Fruit fly (Drosophila melanogaster) whole organism, embryonic: ENCODE data around the gene Uro.
A peak's percentile ranks its signal among the peaks of the same experiment; 100 is the strongest.

Experiments used
- ATbp ChIP-seq: fragments of 200-800 bp; sonication (Bioruptor generic); optimal IDR thresholded peaks from 2 replicates; lab custom pipeline; 2017; ENCODE audit warnings: missing biosample characterization, mild to moderate bottlenecking, missing genetic modification characterization, missing genetic modification reagents
- Atf6 ChIP-seq: fragments of 200-800 bp; sonication (Bioruptor generic); IDR thresholded peaks from 2 replicates; pipeline ENCODE4 v1.3.6; 2022; ENCODE audit warnings: missing biosample characterization, missing genetic modification characterization
- B-H1 ChIP-seq: fragments of 200-800 bp; sonication (Bioruptor generic); IDR thresholded peaks from 3 replicates; pipeline ENCODE4 v1.3.6; 2022; ENCODE audit warnings: missing biosample characterization, missing genetic modification characterization
- Bdp1 ChIP-seq: fragments of 200-800 bp; sonication (Bioruptor generic); optimal IDR thresholded peaks from 3 replicates; lab custom pipeline; 2016; ENCODE audit warnings: missing biosample characterization, missing genetic modification characterization
- CG10366 ChIP-seq: fragments of 200-800 bp; sonication (Bioruptor generic); IDR thresholded peaks from 2 replicates; pipeline ENCODE4 v1.3.6; 2022; ENCODE audit warnings: missing biosample characterization, missing genetic modification characterization
- CG10565 ChIP-seq: fragments of 200-800 bp; sonication (Bioruptor generic); optimal IDR thresholded peaks from 3 replicates; lab custom pipeline; 2016; ENCODE audit warnings: missing biosample characterization, mild to moderate bottlenecking, missing genetic modification characterization
- CG12236 ChIP-seq: fragments of 200-800 bp; sonication (Bioruptor generic); optimal IDR thresholded peaks from 2 replicates; lab custom pipeline; 2016; ENCODE audit warnings: missing biosample characterization, missing genetic modification characterization
- CG12299 ChIP-seq: fragments of 200-800 bp; sonication (Bioruptor generic); optimal IDR thresholded peaks from 2 replicates; lab custom pipeline; 2018; ENCODE audit warnings: missing biosample characterization, mild to moderate bottlenecking, missing genetic modification characterization
- CG13424 ChIP-seq: fragments of 200-800 bp; sonication (Bioruptor generic); optimal IDR thresholded peaks from 2 replicates; lab custom pipeline; 2019; ENCODE audit warnings: missing biosample characterization, mild to moderate bottlenecking, missing genetic modification characterization, moderate library complexity
- CG17361 ChIP-seq: fragments of 200-800 bp; sonication (Bioruptor generic); IDR thresholded peaks from 3 replicates; pipeline ENCODE4 v1.3.6; 2022; ENCODE audit warnings: missing biosample characterization, missing genetic modification characterization
- CG17568 ChIP-seq: fragments of 200-800 bp; sonication (Bioruptor generic); optimal IDR thresholded peaks from 2 replicates; lab custom pipeline; 2018; ENCODE audit warnings: missing biosample characterization, mild to moderate bottlenecking, missing genetic modification characterization, moderate library complexity
- CG3726 ChIP-seq: fragments of 200-800 bp; sonication (Bioruptor generic); IDR thresholded peaks from 3 replicates; pipeline ENCODE4, ENCODE4 v1.3.6; 2022; ENCODE audit warnings: missing biosample characterization, missing genetic modification characterization
- CG4360 ChIP-seq: fragments of 200-800 bp; sonication (Bioruptor generic); IDR thresholded peaks from 2 replicates; pipeline ENCODE4 v1.3.6; 2022; ENCODE audit warnings: missing biosample characterization, missing genetic modification characterization
- CG4617 ChIP-seq: fragments of 200-800 bp; sonication (Bioruptor generic); optimal IDR thresholded peaks from 3 replicates; lab custom pipeline; 2016; ENCODE audit warnings: missing biosample characterization, missing genetic modification characterization, borderline replicate concordance
- CG6683 ChIP-seq: fragments of 200-800 bp; sonication (Bioruptor generic); optimal IDR thresholded peaks from 2 replicates; lab custom pipeline; 2017; ENCODE audit warnings: missing biosample characterization, mild to moderate bottlenecking, missing genetic modification characterization, missing genetic modification reagents
- CG6854 ChIP-seq: fragments of 200-800 bp; sonication (Bioruptor generic); optimal IDR thresholded peaks from 3 replicates; lab custom pipeline; 2017; ENCODE audit warnings: missing biosample characterization, mild to moderate bottlenecking, missing genetic modification characterization
- CG7372 ChIP-seq: fragments of 200-800 bp; sonication (Bioruptor generic); IDR thresholded peaks from 2 replicates; pipeline ENCODE4 v1.3.6; 2022; ENCODE audit warnings: missing biosample characterization, missing genetic modification characterization
- CG8281 ChIP-seq: fragments of 200-800 bp; sonication (Bioruptor generic); optimal IDR thresholded peaks from 2 replicates; lab custom pipeline; 2018; ENCODE audit warnings: missing biosample characterization, mild to moderate bottlenecking, missing genetic modification characterization, moderate library complexity
- CG8478 ChIP-seq: fragments of >200 bp; optimal IDR thresholded peaks from 2 replicates; lab custom pipeline; 2018
- CG8924 ChIP-seq: fragments of 200-800 bp; optimal IDR thresholded peaks from 3 replicates; lab custom pipeline; 2019; ENCODE audit warnings: missing biosample characterization, mild to moderate bottlenecking, missing genetic modification characterization, moderate library complexity
- CG9932 ChIP-seq: fragments of 200-800 bp; sonication (Bioruptor generic); IDR thresholded peaks from 2 replicates; pipeline ENCODE4 v1.3.6; 2022; ENCODE audit warnings: missing biosample characterization, missing genetic modification characterization
- Dll ChIP-seq: fragments of 200-800 bp; sonication (Bioruptor generic); IDR thresholded peaks from 4 replicates; pipeline ENCODE4 v1.3.6; 2022; ENCODE audit warnings: missing biosample characterization, missing genetic modification characterization; ENCODE audit not compliant: partially characterized antibody
- Fer1 ChIP-seq: fragments of 200-800 bp; sonication (Bioruptor generic); optimal IDR thresholded peaks from 2 replicates; lab custom pipeline; 2017; ENCODE audit warnings: missing biosample characterization, mild to moderate bottlenecking, missing genetic modification characterization
- Fer3 ChIP-seq: fragments of 200-800 bp; sonication (Bioruptor generic); optimal IDR thresholded peaks from 2 replicates; lab custom pipeline; 2018; ENCODE audit warnings: missing biosample characterization, mild to moderate bottlenecking, missing genetic modification characterization, moderate library complexity
- H2.0 ChIP-seq: fragments of 200-800 bp; sonication (Bioruptor generic); IDR thresholded peaks from 2 replicates; pipeline ENCODE4 v1.3.6; 2022; ENCODE audit warnings: missing biosample characterization, missing genetic modification characterization
- Hr3 ChIP-seq: fragments of 200-800 bp; sonication (Bioruptor generic); optimal IDR thresholded peaks from 3 replicates; lab custom pipeline; 2016; ENCODE audit warnings: missing biosample characterization, missing genetic modification characterization
- Meics ChIP-seq: fragments of 200-800 bp; sonication (Bioruptor generic); optimal IDR thresholded peaks from 2 replicates; lab custom pipeline; 2017; ENCODE audit warnings: missing biosample characterization, mild to moderate bottlenecking, missing genetic modification characterization
- NC2β ChIP-seq: fragments of 200-800 bp; sonication (Bioruptor generic); optimal IDR thresholded peaks from 2 replicates; lab custom pipeline; 2016; ENCODE audit warnings: missing biosample characterization, missing genetic modification characterization
- NFAT ChIP-seq: fragments of 200-800 bp; sonication (Bioruptor generic); IDR thresholded peaks from 2 replicates; pipeline ENCODE4 v1.3.6; 2022; ENCODE audit warnings: missing biosample characterization, missing genetic modification characterization
- NK7.1 ChIP-seq: fragments of 200-800 bp; sonication (Bioruptor generic); optimal IDR thresholded peaks from 3 replicates; lab custom pipeline; 2016; ENCODE audit warnings: missing biosample characterization, missing genetic modification characterization
- NfI ChIP-seq: fragments of 200-800 bp; sonication (Bioruptor generic); optimal IDR thresholded peaks from 3 replicates; lab custom pipeline; 2018; ENCODE audit warnings: missing biosample characterization, mild to moderate bottlenecking, missing genetic modification characterization, moderate library complexity
- Oli ChIP-seq: fragments of 200-800 bp; sonication (Bioruptor generic); optimal IDR thresholded peaks from 2 replicates; lab custom pipeline; 2018; ENCODE audit warnings: missing biosample characterization, mild to moderate bottlenecking, missing genetic modification characterization, moderate library complexity
- Ravus ChIP-seq: fragments of 200-800 bp; sonication (Bioruptor generic); IDR thresholded peaks from 2 replicates; pipeline ENCODE4 v1.3.6; 2022; ENCODE audit warnings: missing biosample characterization, missing genetic modification characterization
- Stat92E ChIP-seq, 3 experiments: fragments of >200 bp in 2 of 3; fragments of 200-800 bp in 1 of 3; sonication (Bioruptor generic) in 1 of 3; optimal IDR thresholded peaks; 2 replicates each; lab custom pipeline; 2017 to 2019; ENCODE audit warnings: missing biosample characterization in 3 of 3, missing genetic modification characterization in 3 of 3, mild to moderate bottlenecking in 1 of 3, moderate library complexity in 1 of 3
- Xrp1 ChIP-seq: fragments of 200-800 bp; sonication (Bioruptor generic); IDR thresholded peaks from 2 replicates; pipeline ENCODE4 v1.3.6; 2022; ENCODE audit warnings: missing biosample characterization, missing genetic modification characterization
- br ChIP-seq: fragments of >200 bp; optimal IDR thresholded peaks from 2 replicates; lab custom pipeline; 2017
- grau ChIP-seq: fragments of 200-800 bp; optimal IDR thresholded peaks from 3 replicates; lab custom pipeline; 2019; ENCODE audit warnings: missing biosample characterization, mild to moderate bottlenecking, missing genetic modification characterization, moderate library complexity
- ken ChIP-seq: fragments of 200-800 bp; sonication (Bioruptor generic); IDR thresholded peaks from 3 replicates; pipeline ENCODE4 v1.3.6; 2022; ENCODE audit warnings: missing biosample characterization, missing genetic modification characterization
- mam ChIP-seq: fragments of 200-800 bp; sonication (Bioruptor generic); optimal IDR thresholded peaks from 3 replicates; lab custom pipeline; 2016; ENCODE audit warnings: missing biosample characterization, missing genetic modification characterization
- mld ChIP-seq: fragments of 200-800 bp; sonication (Bioruptor generic); IDR thresholded peaks from 3 replicates; pipeline ENCODE4 v1.3.6; 2022; ENCODE audit warnings: missing biosample characterization, missing genetic modification characterization; ENCODE audit not compliant: partially characterized antibody
- nerfin-2 ChIP-seq: fragments of 200-800 bp; sonication (Bioruptor generic); IDR thresholded peaks from 2 replicates; pipeline ENCODE4 v1.3.6; 2022; ENCODE audit warnings: missing biosample characterization, missing genetic modification characterization; ENCODE audit not compliant: partially characterized antibody
- org-1 ChIP-seq: fragments of 200-800 bp; sonication (Bioruptor generic); optimal IDR thresholded peaks from 2 replicates; lab custom pipeline; 2017; ENCODE audit warnings: missing biosample characterization, missing genetic modification characterization
- rib ChIP-seq: fragments of 200-800 bp; sonication (Bioruptor generic); IDR thresholded peaks from 2 replicates; pipeline ENCODE4 v1.3.6; 2022; ENCODE audit warnings: missing biosample characterization, missing genetic modification characterization
- sima ChIP-seq: fragments of 200-800 bp; sonication (Bioruptor generic); optimal IDR thresholded peaks from 2 replicates; lab custom pipeline; 2016; ENCODE audit warnings: missing biosample characterization, missing genetic modification characterization
- stc ChIP-seq: fragments of 200-800 bp; sonication (Bioruptor generic); IDR thresholded peaks from 2 replicates; pipeline ENCODE4 v1.3.6; 2022; ENCODE audit warnings: missing biosample characterization, missing genetic modification characterization
- tx ChIP-seq: fragments of 200-800 bp; sonication (Bioruptor generic); optimal IDR thresholded peaks from 2 replicates; lab custom pipeline; 2016; ENCODE audit warnings: missing biosample characterization, missing genetic modification characterization
- unc-4 ChIP-seq: fragments of 200-800 bp; sonication (Bioruptor generic); IDR thresholded peaks from 2 replicates; pipeline ENCODE4 v1.3.6; 2022; ENCODE audit warnings: missing biosample characterization, missing genetic modification characterization; ENCODE audit not compliant: partially characterized antibody
- vvl ChIP-seq: fragments of 200-800 bp; sonication (Bioruptor generic); IDR thresholded peaks from 2 replicates; pipeline ENCODE4 v1.3.6; 2022; ENCODE audit warnings: missing biosample characterization, missing genetic modification characterization
- wor ChIP-seq: fragments of 200-800 bp; sonication (Bioruptor generic); IDR thresholded peaks from 2 replicates; pipeline ENCODE4 v1.3.6; 2022; ENCODE audit warnings: missing biosample characterization, missing genetic modification characterization

The Uro gene

dm6 chr2L:7827045-7828004, 47.4 kb downstream of the Uro start, which contains the start of the genes Rack1 and mts (continued):
- TF ChIP-seq ATbp (GFP tag; lab: Kevin White, UChicago): peak; percentile 85
- peak; percentile 82 for TF ChIP-seq stc (GFP tag; lab: Robert Waterston, UW)
- TF ChIP-seq Oli (tag; lab: Kevin White, UChicago): peak; percentile 71
- TF ChIP-seq Atf6: peak; percentile 74
- peak; percentile 96 for TF ChIP-seq NC2β (GFP tag; lab: Kevin White, UChicago)
- no peak for TF ChIP-seq CG8478 (lab: Kevin White, UChicago)
- no peak for TF ChIP-seq br (lab: Kevin White, UChicago)
- no peak for TF ChIP-seq CG10565 (GFP tag; lab: Kevin White, UChicago)
- TF ChIP-seq NFAT (GFP tag; lab: Robert Waterston, UW): peak; percentile 88
- TF ChIP-seq vvl: peak; percentile 91
- TF ChIP-seq rib (GFP tag; lab: Robert Waterston, UW): peak; percentile 69
- peak; percentile 60 for TF ChIP-seq mam (GFP tag; lab: Kevin White, UChicago)
- TF ChIP-seq wor (GFP tag; lab: Robert Waterston, UW): peak; percentile 48
- TF ChIP-seq CG17568: peak; percentile 88
- peak; percentile 54; the same call in 2 of the 3 replicates for TF ChIP-seq B-H1 (GFP tag; lab: Robert Waterston, UW)
- peak; percentile 68 for TF ChIP-seq Bdp1 (GFP tag; lab: Kevin White, UChicago)
- TF ChIP-seq CG10366 (GFP tag; lab: Robert Waterston, UW): peak; percentile 74
- peak; percentile 38 for TF ChIP-seq Ravus (GFP tag; lab: Robert Waterston, UW)
- TF ChIP-seq mld: 0 out of 3 replicates have a peak, but pooled peaks have one; percentile 13
- TF ChIP-seq CG3726: no peak
- peak; percentile 61; the same call in 1 of the 2 replicates for TF ChIP-seq CG7372 (GFP tag; lab: Robert Waterston, UW)
- peak; percentile 69 for TF ChIP-seq NK7.1 (GFP tag; lab: Kevin White, UChicago)
- peak; percentile 49 for TF ChIP-seq CG8281 (tag; lab: Kevin White, UChicago)
- TF ChIP-seq Dll (GFP tag; lab: Robert Waterston, UW): peak; percentile 58; the same call in 2 of the 4 replicates
- TF ChIP-seq CG9932: peak; percentile 86
- peak; percentile 93 for TF ChIP-seq NfI
- TF ChIP-seq unc-4 (GFP tag; lab: Robert Waterston, UW): peak; percentile 53
- TF ChIP-seq Fer3: peak; percentile 89
- peak; percentile 90 for TF ChIP-seq Fer1 (GFP tag; lab: Kevin White, UChicago)
- TF ChIP-seq CG12236 (GFP tag; lab: Kevin White, UChicago): peak; percentile 60
- peak; percentile 64 for TF ChIP-seq CG8924
- no peak for TF ChIP-seq tx (GFP tag; lab: Kevin White, UChicago)
- no peak for TF ChIP-seq nerfin-2 (GFP tag; lab: Robert Waterston, UW)
- peak; percentile 58 for TF ChIP-seq Hr3 (GFP tag; lab: Kevin White, UChicago)
- peak; percentile 43 for TF ChIP-seq CG13424 (tag; lab: Kevin White, UChicago)
- TF ChIP-seq Xrp1 (GFP tag; lab: Robert Waterston, UW): no peak; the same call in none of the 2 replicates
- TF ChIP-seq Meics: peak; percentile 93
- peak; percentile 83 for TF ChIP-seq H2.0 (GFP tag; lab: Robert Waterston, UW)
- TF ChIP-seq CG6683 (GFP tag; lab: Kevin White, UChicago): peak; percentile 71
- TF ChIP-seq CG4360 (GFP tag; lab: Robert Waterston, UW): peak; percentile 56
- peak; percentile 60 for TF ChIP-seq CG4617 (GFP tag; lab: Kevin White, UChicago)
- peak; percentile 90 for TF ChIP-seq ken (GFP tag; lab: Robert Waterston, UW)
- TF ChIP-seq org-1: peak; percentile 73
- TF ChIP-seq CG12299 (tag; lab: Kevin White, UChicago): peak; percentile 68
- TF ChIP-seq grau: peak; percentile 73
- TF ChIP-seq Stat92E (GFP tag; optimal IDR thresholded peaks at IDR 0.05; lab: Kevin White, UChicago): peak in 1 of 3 experiments; percentile 53
- TF ChIP-seq CG6854: peak; percentile 90
- TF ChIP-seq CG17361 (GFP tag; lab: Robert Waterston, UW): peak; percentile 63; the same call in 2 of the 3 replicates
- TF ChIP-seq sima (GFP tag; lab: Kevin White, UChicago): peak; percentile 6
